Fruit fly (Drosophila melanogaster) whole organism, embryonic: ENCODE measurements around the gene CG4596.

Experiments
- Adf1 ChIP-seq: fragments of 200-800 bp; sonication (Bioruptor generic); IDR thresholded peaks from 2 replicates; pipeline ENCODE4 v1.3.6; 2022; ENCODE audit warnings: missing biosample characterization, missing genetic modification characterization
- Atf3 ChIP-seq: fragments of 200-800 bp; sonication (Bioruptor generic); optimal IDR thresholded peaks from 3 replicates; lab custom pipeline; 2016; ENCODE audit warnings: missing biosample characterization, missing genetic modification characterization
- B-H2 ChIP-seq: fragments of 200-800 bp; sonication (Bioruptor generic); optimal IDR thresholded peaks from 2 replicates; lab custom pipeline; 2018; ENCODE audit warnings: missing biosample characterization, mild to moderate bottlenecking, missing genetic modification characterization
- Bgb ChIP-seq: fragments of 200-800 bp; sonication (Bioruptor generic); IDR thresholded peaks from 2 replicates; pipeline ENCODE4 v1.3.6; 2022; ENCODE audit warnings: missing biosample characterization, missing genetic modification characterization; ENCODE audit not compliant: partially characterized antibody
- CG11504 ChIP-seq: fragments of 200-800 bp; sonication (Bioruptor generic); optimal IDR thresholded peaks from 3 replicates; lab custom pipeline; 2019; ENCODE audit warnings: missing biosample characterization, mild to moderate bottlenecking, missing genetic modification characterization, moderate library complexity
- CG15269 ChIP-seq: fragments of 200-800 bp; sonication (Bioruptor generic); optimal IDR thresholded peaks from 2 replicates; lab custom pipeline; 2018; ENCODE audit warnings: missing biosample characterization, mild to moderate bottlenecking, missing genetic modification characterization, moderate library complexity
- CG17912 ChIP-seq: fragments of 200-800 bp; sonication (Bioruptor generic); optimal IDR thresholded peaks from 2 replicates; lab custom pipeline; 2018; ENCODE audit warnings: missing biosample characterization, mild to moderate bottlenecking, missing genetic modification characterization
- CG1832 ChIP-seq: fragments of 200-800 bp; sonication (Bioruptor generic); optimal IDR thresholded peaks from 2 replicates; lab custom pipeline; 2017; ENCODE audit warnings: missing biosample characterization, mild to moderate bottlenecking, missing genetic modification characterization, inconsistent platforms
- CG2712 ChIP-seq: fragments of 200-800 bp; optimal IDR thresholded peaks from 3 replicates; lab custom pipeline; 2019; ENCODE audit warnings: missing biosample characterization, mild to moderate bottlenecking, missing genetic modification characterization, moderate library complexity
- CG3065 ChIP-seq: fragments of 200-800 bp; sonication (Bioruptor generic); optimal IDR thresholded peaks from 2 replicates; lab custom pipeline; 2016; ENCODE audit warnings: missing biosample characterization, missing genetic modification characterization
- CG32772 ChIP-seq: fragments of 200-800 bp; sonication (Bioruptor generic); IDR thresholded peaks from 2 replicates; pipeline ENCODE4 v1.3.6; 2022; ENCODE audit warnings: missing biosample characterization, missing genetic modification characterization
- CG34376 ChIP-seq: fragments of 200-800 bp; sonication (Bioruptor generic); optimal IDR thresholded peaks from 2 replicates; lab custom pipeline; 2018; ENCODE audit warnings: missing biosample characterization, mild to moderate bottlenecking, missing genetic modification characterization
- CG3847 ChIP-seq: fragments of 200-800 bp; sonication (Bioruptor generic); IDR thresholded peaks from 2 replicates; pipeline ENCODE4 v1.3.6; 2022; ENCODE audit warnings: missing biosample characterization, missing genetic modification characterization
- CG4424 ChIP-seq: fragments of 200-800 bp; sonication (Bioruptor generic); optimal IDR thresholded peaks from 3 replicates; lab custom pipeline; 2016; ENCODE audit warnings: missing biosample characterization, missing genetic modification characterization
- CG6683 ChIP-seq: fragments of 200-800 bp; sonication (Bioruptor generic); optimal IDR thresholded peaks from 2 replicates; lab custom pipeline; 2017; ENCODE audit warnings: missing biosample characterization, mild to moderate bottlenecking, missing genetic modification characterization, missing genetic modification reagents
- CG6854 ChIP-seq: fragments of 200-800 bp; sonication (Bioruptor generic); optimal IDR thresholded peaks from 3 replicates; lab custom pipeline; 2017; ENCODE audit warnings: missing biosample characterization, mild to moderate bottlenecking, missing genetic modification characterization
- CG7271 ChIP-seq: fragments of 200-800 bp; sonication (Bioruptor generic); optimal IDR thresholded peaks from 2 replicates; lab custom pipeline; 2018; ENCODE audit warnings: missing biosample characterization, mild to moderate bottlenecking, missing genetic modification characterization, moderate library complexity
- Dek ChIP-seq: fragments of 200-800 bp; sonication (Bioruptor generic); optimal IDR thresholded peaks from 3 replicates; lab custom pipeline; 2019; ENCODE audit warnings: missing biosample characterization, mild to moderate bottlenecking, missing genetic modification characterization, moderate library complexity
- Ets97D ChIP-seq: fragments of 200-800 bp; sonication (Bioruptor generic); optimal IDR thresholded peaks from 3 replicates; lab custom pipeline; 2016; ENCODE audit warnings: missing biosample characterization, missing genetic modification characterization
- HLH4C ChIP-seq: fragments of 200-800 bp; sonication (Bioruptor generic); IDR thresholded peaks from 3 replicates; pipeline ENCODE4 v1.3.6; 2022; ENCODE audit warnings: missing biosample characterization, missing genetic modification characterization; ENCODE audit not compliant: partially characterized antibody
- MESR4 ChIP-seq: fragments of 200-800 bp; sonication (Bioruptor generic); optimal IDR thresholded peaks from 2 replicates; lab custom pipeline; 2018; ENCODE audit warnings: missing biosample characterization, mild to moderate bottlenecking, missing genetic modification characterization, moderate library complexity
- MTF-1 ChIP-seq: fragments of 200-800 bp; sonication (Bioruptor generic); optimal IDR thresholded peaks from 2 replicates; lab custom pipeline; 2018; ENCODE audit warnings: missing biosample characterization, mild to moderate bottlenecking, missing genetic modification characterization, borderline replicate concordance
- NC2β ChIP-seq: fragments of 200-800 bp; sonication (Bioruptor generic); optimal IDR thresholded peaks from 2 replicates; lab custom pipeline; 2016; ENCODE audit warnings: missing biosample characterization, missing genetic modification characterization
- Nf-YC ChIP-seq: fragments of 200-800 bp; optimal IDR thresholded peaks from 3 replicates; lab custom pipeline; 2019; ENCODE audit warnings: missing biosample characterization, mild to moderate bottlenecking, missing genetic modification characterization, moderate library complexity
- NfI ChIP-seq: fragments of 200-800 bp; sonication (Bioruptor generic); optimal IDR thresholded peaks from 3 replicates; lab custom pipeline; 2018; ENCODE audit warnings: missing biosample characterization, mild to moderate bottlenecking, missing genetic modification characterization, moderate library complexity
- PHDP ChIP-seq: fragments of 200-800 bp; sonication (Bioruptor generic); optimal IDR thresholded peaks from 3 replicates; lab custom pipeline; 2018; ENCODE audit warnings: missing biosample characterization, mild to moderate bottlenecking, missing genetic modification characterization, moderate library complexity
- Sox102F ChIP-seq: fragments of 200-800 bp; sonication (Bioruptor generic); optimal IDR thresholded peaks from 2 replicates; lab custom pipeline; 2018; ENCODE audit warnings: missing biosample characterization, mild to moderate bottlenecking, missing genetic modification characterization, moderate library complexity
- Trl ChIP-seq, 3 experiments: fragments of >200 bp in 2 of 3; fragments of 200-800 bp in 1 of 3; sonication (Bioruptor generic) in 1 of 3; optimal IDR thresholded peaks; 2 replicates in 1 of 3; 3 replicates in 2 of 3; lab custom pipeline; 2016 to 2017; ENCODE audit warnings: missing biosample characterization in 1 of 3, missing genetic modification characterization in 1 of 3
- ac ChIP-seq: fragments of 200-800 bp; sonication (Bioruptor generic); optimal IDR thresholded peaks from 3 replicates; lab custom pipeline; 2017; ENCODE audit warnings: missing biosample characterization, mild to moderate bottlenecking, missing genetic modification characterization
- crp ChIP-seq, 2 experiments: fragments of 200-800 bp; sonication (Bioruptor generic); optimal IDR thresholded peaks; 2 replicates in 1 of 2; 3 replicates in 1 of 2; lab custom pipeline; 2017; ENCODE audit warnings: missing biosample characterization in 2 of 2, missing genetic modification characterization in 2 of 2, mild to moderate bottlenecking in 1 of 2, moderate library complexity in 1 of 2
- dati ChIP-seq: fragments of 200-800 bp; sonication (Bioruptor generic); IDR thresholded peaks from 2 replicates; pipeline ENCODE4 v1.3.6; 2022; ENCODE audit warnings: missing biosample characterization, missing genetic modification characterization
- gcm ChIP-seq: fragments of 200-800 bp; sonication (Bioruptor generic); optimal IDR thresholded peaks from 2 replicates; lab custom pipeline; 2019; ENCODE audit warnings: missing biosample characterization, mild to moderate bottlenecking, missing genetic modification characterization, moderate library complexity
- gro ChIP-seq: fragments of 200-800 bp; sonication (Bioruptor generic); optimal IDR thresholded peaks from 2 replicates; lab custom pipeline; 2016; ENCODE audit warnings: missing biosample characterization, missing genetic modification characterization
- gsb ChIP-seq: fragments of 200-800 bp; sonication (Bioruptor generic); IDR thresholded peaks from 2 replicates; pipeline ENCODE4 v1.3.6; 2022; ENCODE audit warnings: missing biosample characterization, missing genetic modification characterization
- her ChIP-seq: fragments of 200-800 bp; sonication (Bioruptor generic); optimal IDR thresholded peaks from 2 replicates; lab custom pipeline; 2016; ENCODE audit warnings: missing biosample characterization, missing genetic modification characterization
- kah ChIP-seq: fragments of 200-800 bp; sonication (Bioruptor generic); optimal IDR thresholded peaks from 2 replicates; lab custom pipeline; 2018; ENCODE audit warnings: missing biosample characterization, mild to moderate bottlenecking, missing genetic modification characterization
- knrl ChIP-seq: fragments of 200-800 bp; sonication (Bioruptor generic); IDR thresholded peaks from 3 replicates; pipeline ENCODE4 v1.3.6; 2022; ENCODE audit warnings: missing biosample characterization, missing genetic modification characterization; ENCODE audit not compliant: partially characterized antibody
- lab ChIP-seq: fragments of 200-800 bp; sonication (Bioruptor generic); optimal IDR thresholded peaks from 3 replicates; lab custom pipeline; 2017; ENCODE audit warnings: missing biosample characterization, missing genetic modification characterization, mild to moderate bottlenecking, moderate library complexity, missing genetic modification reagents
- lola ChIP-seq, 3 experiments: fragments of >200 bp in 2 of 3; fragments of 200-800 bp in 1 of 3; sonication (Bioruptor generic) in 1 of 3; optimal IDR thresholded peaks; 2 replicates each; lab custom pipeline; 2017 to 2019; ENCODE audit warnings: missing biosample characterization in 3 of 3, missing genetic modification characterization in 3 of 3, mild to moderate bottlenecking in 1 of 3, moderate library complexity in 1 of 3
- odd ChIP-seq: fragments of 200-800 bp; sonication (Bioruptor generic); optimal IDR thresholded peaks from 2 replicates; lab custom pipeline; 2017; ENCODE audit warnings: missing biosample characterization, mild to moderate bottlenecking, missing genetic modification characterization
- pfk ChIP-seq: fragments of 200-800 bp; sonication (Bioruptor generic); optimal IDR thresholded peaks from 2 replicates; lab custom pipeline; 2018; ENCODE audit warnings: missing biosample characterization, mild to moderate bottlenecking, missing genetic modification characterization, moderate library complexity
- ranshi ChIP-seq: fragments of 200-800 bp; sonication (Bioruptor generic); IDR thresholded peaks from 2 replicates; pipeline ENCODE4 v1.3.6; 2022; ENCODE audit warnings: missing biosample characterization, missing genetic modification characterization
- sc ChIP-seq, 3 experiments: fragments of >200 bp in 2 of 3; fragments of 200-800 bp in 1 of 3; sonication (Bioruptor generic) in 1 of 3; optimal IDR thresholded peaks; 2 replicates in 2 of 3; 3 replicates in 1 of 3; lab custom pipeline; 2017; ENCODE audit warnings: mild to moderate bottlenecking in 1 of 3, missing biosample characterization in 1 of 3, missing genetic modification characterization in 1 of 3, missing genetic modification reagents in 1 of 3
- sens ChIP-seq: fragments of 200-800 bp; sonication (Bioruptor generic); peaks from one replicate; lab custom pipeline; 2016; ENCODE audit warnings: missing biosample characterization, missing genetic modification characterization
- sna ChIP-seq: fragments of 200-800 bp; sonication (Bioruptor generic); IDR thresholded peaks from 2 replicates; pipeline ENCODE4 v1.3.6; 2022; ENCODE audit warnings: missing biosample characterization, missing genetic modification characterization; ENCODE audit not compliant: partially characterized antibody
- wor ChIP-seq: fragments of 200-800 bp; sonication (Bioruptor generic); IDR thresholded peaks from 2 replicates; pipeline ENCODE4 v1.3.6; 2022; ENCODE audit warnings: missing biosample characterization, missing genetic modification characterization

CG4596 gene

dm6 chr3R:10863956-10864355 is 8.9 kb upstream of the CG4596 start:
- no peak for TF ChIP-seq CG32772 (GFP tag; lab: Robert Waterston, UW)
- TF ChIP-seq Trl (optimal IDR thresholded peaks at IDR 0.05; lab: Kevin White, UChicago): peak in 1 of 2 experiments; percentile 59
- TF ChIP-seq Trl (GFP tag; optimal IDR thresholded peaks at IDR 0.05; lab: Kevin White, UChicago): no peak
- TF ChIP-seq, all 482 proteins: peak for 1

- TF ChIP-seq Bgb (GFP tag; lab: Robert Waterston, UW): peak; percentile 74
- peak; percentile 20 for TF ChIP-seq sens (GFP tag; lab: Kevin White, UChicago)
- TF ChIP-seq HLH4C (GFP tag; lab: Robert Waterston, UW): peak; percentile 48; the same call in 1 of the 3 replicates
- TF ChIP-seq sc (optimal IDR thresholded peaks at IDR 0.05; lab: Kevin White, UChicago): no peak
- no peak for TF ChIP-seq sc (GFP tag; optimal IDR thresholded peaks at IDR 0.05; lab: Kevin White, UChicago)
- TF ChIP-seq CG2712 (tag; lab: Kevin White, UChicago): peak; percentile 58
- peak; percentile 48 for TF ChIP-seq ac (GFP tag; lab: Kevin White, UChicago)
- no peak for TF ChIP-seq Atf3 (GFP tag; lab: Kevin White, UChicago)
- TF ChIP-seq CG6683 (GFP tag; lab: Kevin White, UChicago): no peak
- peak; percentile 25 for TF ChIP-seq NfI (GFP tag; lab: Kevin White, UChicago)
- peak; percentile 84 for TF ChIP-seq B-H2 (GFP tag; lab: Kevin White, UChicago)
- TF ChIP-seq gro (GFP tag; lab: Kevin White, UChicago): peak; percentile 61
- peak; percentile 35 for TF ChIP-seq odd (GFP tag; lab: Kevin White, UChicago)
- TF ChIP-seq Dek (tag; lab: Kevin White, UChicago): peak; percentile 3
- no peak for TF ChIP-seq ranshi
- TF ChIP-seq CG6854 (GFP tag; lab: Kevin White, UChicago): peak; percentile 42
- peak; percentile 87 for TF ChIP-seq MESR4 (GFP tag; lab: Kevin White, UChicago)
- no peak for TF ChIP-seq Sox102F (GFP tag; lab: Kevin White, UChicago)
- TF ChIP-seq crp (GFP tag; optimal IDR thresholded peaks at IDR 0.05; lab: Kevin White, UChicago): peak; percentile 96 to 100
- no peak for TF ChIP-seq gsb
- TF ChIP-seq CG3065 (GFP tag; lab: Kevin White, UChicago): no peak
- TF ChIP-seq CG7271 (tag; lab: Kevin White, UChicago): peak; percentile 10
- peak; percentile 66 for TF ChIP-seq Nf-YC (tag; lab: Kevin White, UChicago)
- TF ChIP-seq gcm (GFP tag; lab: Kevin White, UChicago): peak; percentile 66
- TF ChIP-seq CG15269: peak; percentile 35
- TF ChIP-seq CG1832 (GFP tag; lab: Kevin White, UChicago): no peak
- TF ChIP-seq CG4424 (GFP tag; lab: Kevin White, UChicago): no peak
- peak; percentile 57 for TF ChIP-seq CG17912 (GFP tag; lab: Kevin White, UChicago)
- TF ChIP-seq MTF-1: peak; percentile 55
- TF ChIP-seq CG11504: peak; percentile 57
- TF ChIP-seq lola (GFP tag; optimal IDR thresholded peaks at IDR 0.05; lab: Kevin White, UChicago): no peak
- TF ChIP-seq NC2β (GFP tag; lab: Kevin White, UChicago): peak; percentile 31
- TF ChIP-seq wor (GFP tag; lab: Robert Waterston, UW): no peak
- TF ChIP-seq pfk (GFP tag; lab: Kevin White, UChicago): peak; percentile 44
- peak; percentile 89 for TF ChIP-seq CG34376 (GFP tag; lab: Kevin White, UChicago)
- peak; percentile 69 for TF ChIP-seq Ets97D (GFP tag; lab: Kevin White, UChicago)
- peak; percentile 65 for TF ChIP-seq PHDP
- TF ChIP-seq knrl: peak; percentile 60
- TF ChIP-seq CG3847 (GFP tag; lab: Robert Waterston, UW): peak; percentile 77
- peak; percentile 26; the same call in 1 of the 2 replicates for TF ChIP-seq Adf1
- TF ChIP-seq dati (GFP tag; lab: Robert Waterston, UW): no peak
- TF ChIP-seq kah (GFP tag; lab: Kevin White, UChicago): peak; percentile 78
- TF ChIP-seq sna: peak; percentile 74
- TF ChIP-seq her (GFP tag; lab: Kevin White, UChicago): peak; percentile 15
- TF ChIP-seq lab (GFP tag; lab: Kevin White, UChicago): peak; percentile 78
Observed at dm6 chr3R:10868427-10868962, 4.3 kb upstream of the CG4596 start, which contains the start of the genes SelR and Tsp86D. Gene SelR (minus strand): TSS chr3R:10868642. Gene Tsp86D (plus strand): TSS chr3R:10868708.
